Fruit fly (Drosophila melanogaster): ENCODE data around the gene CG15482.

Gene CG15482

dm6 chr2L:13219281-13220092 is 7.9 kb upstream of the CG15482 start, which contains the start of the genes CG9426 and mRF1 (continued):
- TF ChIP-seq CG42726 (GFP tag; IDR thresholded peaks at IDR 0.05; ENCODE audit: partially characterized antibody) (peak; percentile 97), sna (GFP tag; IDR thresholded peaks at IDR 0.05; ENCODE audit: partially characterized antibody) (peak; percentile 95), CG32532 (GFP tag; IDR thresholded peaks at IDR 0.05) (no peak), CG1233 (GFP tag; optimal IDR thresholded peaks at IDR 0.05) (no peak), rib (GFP tag; IDR thresholded peaks at IDR 0.05) (no peak), CG4820 (GFP tag; optimal IDR thresholded peaks at IDR 0.05) (no peak), dmrt99B (tag; optimal IDR thresholded peaks at IDR 0.05) (no peak), Nf-YC (tag; optimal IDR thresholded peaks at IDR 0.05) (peak; percentile 90), peb (GFP tag; IDR thresholded peaks at IDR 0.05) (no peak), D (optimal IDR thresholded peaks at IDR 0.05) (no peak), D (GFP tag; optimal IDR thresholded peaks at IDR 0.05) (no peak), fd102C (GFP tag; optimal IDR thresholded peaks at IDR 0.05) (no peak), CG43689 (GFP tag; IDR thresholded peaks at IDR 0.05) (no peak), Sry-β (GFP tag; optimal IDR thresholded peaks at IDR 0.05) (no peak), vvl (GFP tag; IDR thresholded peaks at IDR 0.05) (peak; percentile 63), CG17361 (GFP tag; IDR thresholded peaks at IDR 0.05) (peak; percentile 41; the same call in 1 of the 3 replicates), Atf6 (GFP tag; IDR thresholded peaks at IDR 0.05) (no peak), sqz (GFP tag; optimal IDR thresholded peaks at IDR 0.05) (no peak), Atf-2 (GFP tag; optimal IDR thresholded peaks at IDR 0.05) (no peak), CG2875 (GFP tag; optimal IDR thresholded peaks at IDR 0.05) (no peak), schlank (tag; optimal IDR thresholded peaks at IDR 0.05) (no peak), Awh (GFP tag; IDR thresholded peaks at IDR 0.05) (no peak), Gug (GFP tag; IDR thresholded peaks at IDR 0.05) (no peak; the same call in 3 of the 4 replicates), sisA (GFP tag; IDR thresholded peaks at IDR 0.05) (no peak), CG11247 (GFP tag; IDR thresholded peaks at IDR 0.05) (no peak), CG6854 (GFP tag; optimal IDR thresholded peaks at IDR 0.05) (no peak), CG6791 (GFP tag; IDR thresholded peaks at IDR 0.05; ENCODE audit: partially characterized antibody) (peak; percentile 97), maf-S (GFP tag; optimal IDR thresholded peaks at IDR 0.05) (no peak), z (GFP tag; IDR thresholded peaks at IDR 0.05) (no peak), CG10267 (tag; optimal IDR thresholded peaks at IDR 0.05) (peak; percentile 77), CG8359 (GFP tag; optimal IDR thresholded peaks at IDR 0.05; ENCODE audit: borderline replicate concordance) (no peak), Usf (GFP tag; optimal IDR thresholded peaks at IDR 0.05) (no peak), CG11085 (GFP tag; IDR thresholded peaks at IDR 0.05) (no peak), YL-1 (GFP tag; optimal IDR thresholded peaks at IDR 0.05) (peak; percentile 93), emc (GFP tag; optimal IDR thresholded peaks at IDR 0.05) (no peak), trem (tag; optimal IDR thresholded peaks at IDR 0.05) (peak; percentile 77), CG30431 (GFP tag; optimal IDR thresholded peaks at IDR 0.05) (no peak), Bteb2 (GFP tag; optimal IDR thresholded peaks at IDR 0.05) (peak; percentile 21), dm (GFP tag; optimal IDR thresholded peaks at IDR 0.05) (peak; percentile 24), scrt (GFP tag; optimal IDR thresholded peaks at IDR 0.05) (no peak), Rfx (GFP tag; IDR thresholded peaks at IDR 0.05) (peak; percentile 42), jigr1 (GFP tag; IDR thresholded peaks at IDR 0.05) (no peak), phol (tag; optimal IDR thresholded peaks at IDR 0.05) (peak; percentile 22), Pdp1 (GFP tag; optimal IDR thresholded peaks at IDR 0.05) (peak in 1 of 2 experiments; percentile 84), CG31365 (tag; optimal IDR thresholded peaks at IDR 0.05) (no peak), esg (GFP tag; conservative IDR thresholded peaks at IDR 0.05) (no peak), Side (GFP tag; optimal IDR thresholded peaks at IDR 0.05) (no peak), CG7839 (tag; optimal IDR thresholded peaks at IDR 0.05) (peak; percentile 7), CG6683 (GFP tag; optimal IDR thresholded peaks at IDR 0.05) (no peak), hbn (GFP tag; IDR thresholded peaks at IDR 0.05; ENCODE audit: partially characterized antibody) (peak; percentile 95)

All from whole organism, embryonic.